Worm (Caenorhabditis elegans) whole organism, L3 larva: ENCODE measurements around the gene cld-1.
A peak's percentile ranks its signal among the peaks of the same experiment; 100 is the strongest.

Source experiments
- R02D3.7 ChIP-seq: fragments of 150-350 bp; optimal IDR thresholded peaks from 2 replicates; lab custom pipeline; 2014; ENCODE audit warnings: missing biosample characterization, missing genetic modification characterization
- ZK546.5 ChIP-seq: sonication (generic microtip); optimal IDR thresholded peaks from 2 replicates; lab custom pipeline; 2017; ENCODE audit warnings: missing biosample characterization, missing genetic modification characterization
- aly-2 ChIP-seq: fragments of 150-350 bp; optimal IDR thresholded peaks from 2 replicates; lab custom pipeline; 2014; ENCODE audit warnings: missing biosample characterization, missing genetic modification characterization
- ceh-16 ChIP-seq: sonication (generic microtip); optimal IDR thresholded peaks from 2 replicates; lab custom pipeline; 2017; ENCODE audit warnings: missing biosample characterization, missing genetic modification characterization
- ceh-28 ChIP-seq: fragments of 150-350 bp; optimal IDR thresholded peaks from 2 replicates; lab custom pipeline; 2014; ENCODE audit warnings: missing biosample characterization, missing genetic modification reagents, missing genetic modification characterization
- daf-12 ChIP-seq: fragments of 150-350 bp; optimal IDR thresholded peaks from 2 replicates; lab custom pipeline; 2014; ENCODE audit warnings: missing biosample characterization, missing genetic modification reagents, missing genetic modification characterization
- egl-27 ChIP-seq: sonication (generic microtip); optimal IDR thresholded peaks from 4 replicates; lab custom pipeline; 2017; ENCODE audit warnings: missing biosample characterization, missing genetic modification reagents, missing genetic modification characterization
- egl-5 ChIP-seq: fragments of 150-350 bp; optimal IDR thresholded peaks from 2 replicates; lab custom pipeline; 2017; ENCODE audit warnings: missing biosample characterization, missing genetic modification reagents, missing genetic modification characterization, inconsistent platforms
- elt-2 ChIP-seq: sonication (generic microtip); optimal IDR thresholded peaks from 2 replicates; lab custom pipeline; 2016; ENCODE audit warnings: missing genetic modification reagents, mild to moderate bottlenecking, missing genetic modification characterization, missing compliant biosample characterization
- fkh-10 ChIP-seq: sonication (generic microtip); optimal IDR thresholded peaks from 2 replicates; lab custom pipeline; 2017; ENCODE audit warnings: missing biosample characterization, missing genetic modification reagents, missing genetic modification characterization
- fkh-2 ChIP-seq: fragments of 150-350 bp; optimal IDR thresholded peaks from 2 replicates; lab custom pipeline; 2014; ENCODE audit warnings: missing biosample characterization, missing genetic modification reagents, missing genetic modification characterization
- fos-1 ChIP-seq: fragments of 150-350 bp; optimal IDR thresholded peaks from 2 replicates; lab custom pipeline; 2014; ENCODE audit warnings: missing biosample characterization, missing genetic modification characterization
- jun-1 ChIP-seq: fragments of 150-350 bp; optimal IDR thresholded peaks from 2 replicates; lab custom pipeline; 2014; ENCODE audit warnings: missing biosample characterization, missing genetic modification reagents, missing genetic modification characterization
- mdl-1 ChIP-seq: fragments of 150-350 bp; optimal IDR thresholded peaks from 2 replicates; lab custom pipeline; 2014; ENCODE audit warnings: missing biosample characterization, missing genetic modification characterization
- nfya-1 ChIP-seq: sonication (generic microtip); optimal IDR thresholded peaks from 2 replicates; lab custom pipeline; 2017; ENCODE audit warnings: missing genetic modification characterization, mild to moderate bottlenecking, missing compliant biosample characterization, antibody characterized with exemption, moderate library complexity; ENCODE audit not compliant: insufficient read depth
- nhr-11 ChIP-seq: fragments of 150-350 bp; optimal IDR thresholded peaks from 2 replicates; lab custom pipeline; 2014; ENCODE audit warnings: missing biosample characterization, missing genetic modification characterization
- nhr-237 ChIP-seq: fragments of 150-350 bp; optimal IDR thresholded peaks from 2 replicates; lab custom pipeline; 2014; ENCODE audit warnings: missing biosample characterization, missing genetic modification characterization
- nhr-25 ChIP-seq: sonication (generic microtip); optimal IDR thresholded peaks from 2 replicates; lab custom pipeline; 2017; ENCODE audit warnings: missing biosample characterization, missing genetic modification characterization
- nhr-67 ChIP-seq: fragments of 150-350 bp; optimal IDR thresholded peaks from 2 replicates; lab custom pipeline; 2014; ENCODE audit warnings: missing biosample characterization, missing genetic modification characterization
- nhr-76 ChIP-seq: fragments of 150-350 bp; sonication (generic microtip); optimal IDR thresholded peaks from 5 replicates; lab custom pipeline; 2014; ENCODE audit warnings: missing biosample characterization, missing genetic modification characterization
- pha-4 ChIP-seq: fragments of 150-350 bp; optimal IDR thresholded peaks from 2 replicates; lab custom pipeline; 2014; ENCODE audit warnings: missing biosample characterization, missing genetic modification reagents, missing genetic modification characterization
- pqm-1 ChIP-seq: fragments of 150-350 bp; optimal IDR thresholded peaks from 2 replicates; lab custom pipeline; 2017; ENCODE audit warnings: missing biosample characterization, missing genetic modification characterization, inconsistent platforms
- sea-2 ChIP-seq: fragments of 150-350 bp; sonication (generic microtip); optimal IDR thresholded peaks from 4 replicates; lab custom pipeline; 2014; ENCODE audit warnings: missing biosample characterization, missing genetic modification reagents, missing genetic modification characterization
- skn-1 ChIP-seq: fragments of 150-350 bp; optimal IDR thresholded peaks from 2 replicates; lab custom pipeline; 2014; ENCODE audit warnings: missing biosample characterization, missing genetic modification characterization
- snpc-4 ChIP-seq: fragments of 150-350 bp; optimal IDR thresholded peaks from 2 replicates; lab custom pipeline; 2014; ENCODE audit warnings: missing biosample characterization, missing genetic modification characterization
- zag-1 ChIP-seq: fragments of 150-350 bp; optimal IDR thresholded peaks from 2 replicates; lab custom pipeline; 2014; ENCODE audit warnings: missing biosample characterization, missing genetic modification characterization
- ztf-11 ChIP-seq: fragments of 150-350 bp; optimal IDR thresholded peaks from 2 replicates; lab custom pipeline; 2014; ENCODE audit warnings: missing biosample characterization, missing genetic modification characterization

The cld-1 gene

ce11 chrIV:12936221-12936776, at the start of gene cld-1, which contains the start of gene dod-21:
cld-1 (minus strand) TSS chrIV:12936271.
dod-21 (plus strand) TSS chrIV:12936738.
- TF ChIP-seq aly-2 (no peak), nhr-67 (tag; lab: Kevin White, UChicago) (no peak), fos-1 (tag; lab: Kevin White, UChicago) (no peak), nfya-1 (tag; lab: Kevin White, UChicago) (peak; percentile 8), ztf-11 (tag; lab: Kevin White, UChicago) (no peak), R02D3.7 (tag; lab: Kevin White, UChicago) (no peak), elt-2 (tag; lab: Kevin White, UChicago) (peak; percentile 98), pqm-1 (tag; lab: Kevin White, UChicago) (peak; percentile 49), skn-1 (tag; lab: Kevin White, UChicago) (no peak), snpc-4 (tag; lab: Kevin White, UChicago) (no peak)

- TF ChIP-seq skn-1 (tag; lab: Kevin White, UChicago) (no peak), zag-1 (tag; lab: Kevin White, UChicago) (no peak), nhr-25 (tag; lab: Kevin White, UChicago) (no peak), nhr-67 (tag; lab: Kevin White, UChicago) (no peak), jun-1 (no peak), elt-2 (tag; lab: Kevin White, UChicago) (peak; percentile 82), pqm-1 (tag; lab: Kevin White, UChicago) (peak; percentile 51)
Measured at ce11 chrIV:12978307-12979036, 42.4 kb upstream of the cld-1 start, which contains the start of gene K10D11.2. K10D11.2 (plus strand) TSS chrIV:12978986.

ce11 chrIV:12977650-12978049, 41.6 kb upstream of the cld-1 start:
- TF ChIP-seq daf-12 (tag; lab: Kevin White, UChicago): no peak
- no peak for TF ChIP-seq ceh-28

ce11 chrIV:12975981-12976380, 39.9 kb upstream of the cld-1 start, which contains the start of gene dod-17:
dod-17 (plus strand) TSS chrIV:12976303.
- TF ChIP-seq egl-5 (tag; lab: Kevin White, UChicago) (no peak), fkh-2 (no peak), snpc-4 (tag; lab: Kevin White, UChicago) (no peak), aly-2 (no peak), elt-2 (tag; lab: Kevin White, UChicago) (peak; percentile 51)

ce11 chrIV:12973336-12973735, 37.3 kb upstream of the cld-1 start, which contains the start of gene F55G11.4:
F55G11.4 (plus strand) TSS chrIV:12973624.
- peak; percentile 67 for TF ChIP-seq elt-2 (tag; lab: Kevin White, UChicago)
- no peak for TF ChIP-seq nhr-67 (tag; lab: Kevin White, UChicago)
- TF ChIP-seq pqm-1 (tag; lab: Kevin White, UChicago): peak; percentile 35

- no peak for TF ChIP-seq pqm-1 (tag; lab: Kevin White, UChicago)
- no peak for TF ChIP-seq sea-2
- TF ChIP-seq egl-27 (tag; lab: Kevin White, UChicago): no peak
- no peak for TF ChIP-seq egl-5 (tag; lab: Kevin White, UChicago)
- no peak for TF ChIP-seq pha-4 (tag; lab: Kevin White, UChicago)
- TF ChIP-seq mdl-1 (tag; lab: Kevin White, UChicago): no peak
- no peak for TF ChIP-seq ceh-16
- no peak for TF ChIP-seq zag-1 (tag; lab: Kevin White, UChicago)
- TF ChIP-seq nhr-11 (tag; lab: Kevin White, UChicago): no peak
- TF ChIP-seq nhr-76 (tag; lab: Kevin White, UChicago): no peak
- no peak for TF ChIP-seq nfya-1 (tag; lab: Kevin White, UChicago)
Measured at ce11 chrIV:12972780-12973179, 36.7 kb upstream of the cld-1 start.

ce11 chrIV:12971994-12972520, 36.0 kb upstream of the cld-1 start:
- TF ChIP-seq nhr-237 (tag; lab: Kevin White, UChicago) (no peak), fkh-2 (no peak), ZK546.5 (tag; lab: Kevin White, UChicago) (no peak), elt-2 (tag; lab: Kevin White, UChicago) (peak; percentile 78), ztf-11 (tag; lab: Kevin White, UChicago) (no peak), fkh-10 (GFP tag; lab: Kevin White, UChicago) (no peak)
